Fruit fly (Drosophila melanogaster) whole organism, prepupa: ENCODE results near the gene CG3038.

Experiments used
- Blimp-1 ChIP-seq: fragments of 200-800 bp; sonication (Bioruptor generic); optimal IDR thresholded peaks from 3 replicates; lab custom pipeline; 2017; ENCODE audit warnings: missing biosample characterization, missing genetic modification characterization, mild to moderate bottlenecking, moderate library complexity, missing genetic modification reagents
- CG10631 ChIP-seq: fragments of 200-800 bp; sonication (Bioruptor generic); optimal IDR thresholded peaks from 2 replicates; lab custom pipeline; 2016; ENCODE audit warnings: missing biosample characterization, missing genetic modification characterization
- CG10669 ChIP-seq: fragments of 200-800 bp; sonication (Bioruptor generic); optimal IDR thresholded peaks from 3 replicates; lab custom pipeline; 2018; ENCODE audit warnings: missing biosample characterization, mild to moderate bottlenecking, missing genetic modification characterization, moderate library complexity
- CG11294 ChIP-seq: fragments of 200-800 bp; sonication (Bioruptor generic); IDR thresholded peaks from 2 replicates; pipeline ENCODE4 v1.3.6; 2022; ENCODE audit warnings: missing biosample characterization, missing genetic modification characterization
- CG11762 ChIP-seq: fragments of 200-800 bp; sonication (Bioruptor generic); optimal IDR thresholded peaks from 3 replicates; lab custom pipeline; 2016; ENCODE audit warnings: missing biosample characterization, missing genetic modification characterization; ENCODE audit not compliant: insufficient read depth
- CG11902 ChIP-seq: fragments of 200-800 bp; sonication (Bioruptor generic); optimal IDR thresholded peaks from 3 replicates; lab custom pipeline; 2016; ENCODE audit warnings: missing biosample characterization, missing genetic modification characterization
- CG15336 ChIP-seq: fragments of 200-800 bp; sonication (Bioruptor generic); IDR thresholded peaks from 2 replicates; pipeline ENCODE4 v1.3.6; 2022; ENCODE audit warnings: missing biosample characterization, missing genetic modification characterization
- CG1621 ChIP-seq: fragments of 200-800 bp; sonication (Bioruptor generic); optimal IDR thresholded peaks from 3 replicates; lab custom pipeline; 2018; ENCODE audit warnings: missing biosample characterization, mild to moderate bottlenecking, missing genetic modification characterization
- CG16779 ChIP-seq: fragments of 200-800 bp; sonication (Bioruptor generic); optimal IDR thresholded peaks from 3 replicates; lab custom pipeline; 2017; ENCODE audit warnings: missing biosample characterization, mild to moderate bottlenecking, missing genetic modification characterization
- CG3032 ChIP-seq: fragments of 200-800 bp; optimal IDR thresholded peaks from 2 replicates; lab custom pipeline; 2019; ENCODE audit warnings: missing biosample characterization, mild to moderate bottlenecking, missing genetic modification characterization, moderate library complexity
- CG31627 ChIP-seq: fragments of 200-800 bp; sonication (Bioruptor generic); optimal IDR thresholded peaks from 3 replicates; lab custom pipeline; 2016; ENCODE audit warnings: missing biosample characterization, missing genetic modification characterization
- CG32006 ChIP-seq: fragments of 200-800 bp; sonication (Bioruptor generic); optimal IDR thresholded peaks from 3 replicates; lab custom pipeline; 2017; ENCODE audit warnings: missing biosample characterization, mild to moderate bottlenecking, missing genetic modification characterization
- CG34406 ChIP-seq: fragments of 200-800 bp; sonication (Bioruptor generic); optimal IDR thresholded peaks from 3 replicates; lab custom pipeline; 2016; ENCODE audit warnings: missing biosample characterization, missing genetic modification characterization
- CG3919 ChIP-seq: fragments of 200-800 bp; sonication (Bioruptor generic); optimal IDR thresholded peaks from 3 replicates; lab custom pipeline; 2016; ENCODE audit warnings: missing biosample characterization, missing genetic modification characterization
- CG6163 ChIP-seq: fragments of 200-800 bp; sonication (Bioruptor generic); IDR thresholded peaks from 3 replicates; pipeline ENCODE4 v1.3.6; 2022; ENCODE audit warnings: missing biosample characterization, missing genetic modification characterization
- CG6276 ChIP-seq: fragments of 200-800 bp; sonication (Bioruptor generic); optimal IDR thresholded peaks from 2 replicates; lab custom pipeline; 2017; ENCODE audit warnings: missing biosample characterization, mild to moderate bottlenecking, missing genetic modification characterization
- CG6792 ChIP-seq: fragments of 200-800 bp; sonication (Bioruptor generic); optimal IDR thresholded peaks from 3 replicates; lab custom pipeline; 2016; ENCODE audit warnings: missing biosample characterization, missing genetic modification characterization
- CG6808 ChIP-seq: fragments of 200-800 bp; sonication (Bioruptor generic); optimal IDR thresholded peaks from 3 replicates; lab custom pipeline; 2017; ENCODE audit warnings: missing biosample characterization, missing genetic modification characterization, mild to moderate bottlenecking, moderate library complexity, missing genetic modification reagents
- CG6854 ChIP-seq: fragments of 200-800 bp; sonication (Bioruptor generic); optimal IDR thresholded peaks from 2 replicates; lab custom pipeline; 2017; ENCODE audit warnings: missing biosample characterization, mild to moderate bottlenecking, missing genetic modification characterization
- CG7368 ChIP-seq: fragments of 200-800 bp; sonication (Bioruptor generic); optimal IDR thresholded peaks from 3 replicates; lab custom pipeline; 2016; ENCODE audit warnings: missing biosample characterization, missing genetic modification characterization
- CG8119 ChIP-seq: fragments of 200-800 bp; sonication (Bioruptor generic); IDR thresholded peaks from 3 replicates; pipeline ENCODE4 v1.3.6; 2022; ENCODE audit warnings: missing biosample characterization, missing genetic modification characterization
- CG8319 ChIP-seq: fragments of 200-800 bp; sonication (Bioruptor generic); optimal IDR thresholded peaks from 3 replicates; lab custom pipeline; 2016; ENCODE audit warnings: missing biosample characterization, missing genetic modification characterization
- CG8632 ChIP-seq: fragments of 200-800 bp; sonication (Bioruptor generic); optimal IDR thresholded peaks from 3 replicates; lab custom pipeline; 2016; ENCODE audit warnings: missing biosample characterization, missing genetic modification characterization
- CG9139 ChIP-seq: fragments of 200-800 bp; sonication (Bioruptor generic); optimal IDR thresholded peaks from 3 replicates; lab custom pipeline; 2017; ENCODE audit warnings: missing biosample characterization, mild to moderate bottlenecking, missing genetic modification characterization
- Eip75B ChIP-seq: fragments of 200-800 bp; sonication (Bioruptor generic); optimal IDR thresholded peaks from 3 replicates; lab custom pipeline; 2016; ENCODE audit warnings: missing biosample characterization, missing genetic modification characterization
- Eip78C ChIP-seq: fragments of 200-800 bp; sonication (Bioruptor generic); peaks from one replicate; lab custom pipeline; 2016; ENCODE audit warnings: missing biosample characterization, missing genetic modification characterization
- Eip93F ChIP-seq: fragments of 200-800 bp; sonication (Bioruptor generic); optimal IDR thresholded peaks from 2 replicates; lab custom pipeline; 2016; ENCODE audit warnings: missing biosample characterization, mild to moderate bottlenecking, missing genetic modification characterization
- Ets21C ChIP-seq: fragments of 200-800 bp; sonication (Bioruptor generic); optimal IDR thresholded peaks from 3 replicates; lab custom pipeline; 2016; ENCODE audit warnings: missing biosample characterization, missing genetic modification characterization
- Gug ChIP-seq: fragments of 200-800 bp; sonication (Bioruptor generic); IDR thresholded peaks from 2 replicates; pipeline ENCODE4 v1.3.6; 2022; ENCODE audit warnings: missing biosample characterization, missing genetic modification characterization
- Hr38 ChIP-seq: sonication (Bioruptor generic); optimal IDR thresholded peaks from 2 replicates; lab custom pipeline; 2016; ENCODE audit warnings: missing biosample characterization, missing genetic modification characterization
- Hr39 ChIP-seq: fragments of 200-800 bp; sonication (Bioruptor generic); optimal IDR thresholded peaks from 2 replicates; lab custom pipeline; 2016; ENCODE audit warnings: missing biosample characterization, missing genetic modification characterization
- Hr4 ChIP-seq: fragments of 200-800 bp; sonication (Bioruptor generic); optimal IDR thresholded peaks from 3 replicates; lab custom pipeline; 2016; ENCODE audit warnings: missing biosample characterization, missing genetic modification characterization
- Lpt ChIP-seq: fragments of 200-800 bp; sonication (Bioruptor generic); optimal IDR thresholded peaks from 3 replicates; lab custom pipeline; 2016; ENCODE audit warnings: missing biosample characterization, missing genetic modification characterization
- Met ChIP-seq: fragments of 200-800 bp; sonication (Bioruptor generic); optimal IDR thresholded peaks from 3 replicates; lab custom pipeline; 2016; ENCODE audit warnings: missing biosample characterization, missing genetic modification characterization
- OdsH ChIP-seq: fragments of 200-800 bp; sonication (Bioruptor generic); optimal IDR thresholded peaks from 3 replicates; lab custom pipeline; 2016; ENCODE audit warnings: missing biosample characterization, missing genetic modification characterization
- Smox ChIP-seq: fragments of 200-800 bp; sonication (Bioruptor generic); optimal IDR thresholded peaks from 3 replicates; lab custom pipeline; 2016; ENCODE audit warnings: missing biosample characterization, missing genetic modification characterization
- Sox15 ChIP-seq: fragments of 200-800 bp; sonication (Bioruptor generic); optimal IDR thresholded peaks from 3 replicates; lab custom pipeline; 2016; ENCODE audit warnings: missing biosample characterization, missing genetic modification characterization
- achi ChIP-seq: fragments of 200-800 bp; sonication (Bioruptor generic); optimal IDR thresholded peaks from 3 replicates; lab custom pipeline; 2016; ENCODE audit warnings: missing biosample characterization, missing genetic modification characterization
- dac ChIP-seq: fragments of 200-800 bp; sonication (Bioruptor generic); optimal IDR thresholded peaks from 2 replicates; lab custom pipeline; 2017; ENCODE audit warnings: missing biosample characterization, mild to moderate bottlenecking, missing genetic modification characterization
- dsx ChIP-seq: fragments of 200-800 bp; optimal IDR thresholded peaks from 3 replicates; lab custom pipeline; 2019; ENCODE audit warnings: missing biosample characterization, mild to moderate bottlenecking, missing genetic modification characterization, moderate library complexity; ENCODE audit not compliant: poor library complexity, severe bottlenecking
- eg ChIP-seq: fragments of 200-800 bp; sonication (Bioruptor generic); IDR thresholded peaks from 3 replicates; pipeline ENCODE4 v1.3.6; 2022; ENCODE audit warnings: missing biosample characterization, missing genetic modification characterization
- esn ChIP-seq: fragments of 200-800 bp; sonication (Bioruptor generic); optimal IDR thresholded peaks from 2 replicates; lab custom pipeline; 2016; ENCODE audit warnings: missing biosample characterization, mild to moderate bottlenecking, missing genetic modification characterization, moderate library complexity
- fd59A ChIP-seq: fragments of 200-800 bp; sonication (Bioruptor generic); optimal IDR thresholded peaks from 2 replicates; lab custom pipeline; 2017; ENCODE audit warnings: missing biosample characterization, mild to moderate bottlenecking, missing genetic modification characterization, missing genetic modification reagents
- fd85E ChIP-seq: fragments of 200-800 bp; sonication (Bioruptor generic); optimal IDR thresholded peaks from 3 replicates; lab custom pipeline; 2016; ENCODE audit warnings: missing biosample characterization, missing genetic modification characterization
- fkh ChIP-seq: fragments of 200-800 bp; sonication (Bioruptor generic); optimal IDR thresholded peaks from 3 replicates; lab custom pipeline; 2017; ENCODE audit warnings: missing biosample characterization, mild to moderate bottlenecking, missing genetic modification characterization, moderate library complexity
- net ChIP-seq: fragments of 200-800 bp; sonication (Bioruptor generic); optimal IDR thresholded peaks from 3 replicates; lab custom pipeline; 2016; ENCODE audit warnings: missing biosample characterization, missing genetic modification characterization
- pdm3 ChIP-seq: fragments of 200-800 bp; sonication (Bioruptor generic); optimal IDR thresholded peaks from 3 replicates; lab custom pipeline; 2016; ENCODE audit warnings: missing biosample characterization, missing genetic modification characterization
- salr ChIP-seq, 2 experiments: fragments of 200-800 bp; sonication (Bioruptor generic); optimal IDR thresholded peaks; 3 replicates each; lab custom pipeline; 2016 to 2018; ENCODE audit warnings: missing biosample characterization in 2 of 2, missing genetic modification characterization in 2 of 2, mild to moderate bottlenecking in 1 of 2
- spab ChIP-seq: fragments of 200-800 bp; sonication (Bioruptor generic); optimal IDR thresholded peaks from 2 replicates; lab custom pipeline; 2017; ENCODE audit warnings: missing biosample characterization, mild to moderate bottlenecking, missing genetic modification characterization, missing genetic modification reagents
- ss ChIP-seq, 2 experiments: fragments of 200-800 bp; sonication (Bioruptor generic); optimal IDR thresholded peaks; 2 replicates in 1 of 2; 3 replicates in 1 of 2; lab custom pipeline; 2017 to 2018; ENCODE audit warnings: mild to moderate bottlenecking in 2 of 2, missing biosample characterization in 2 of 2, missing genetic modification characterization in 2 of 2, moderate library complexity in 1 of 2
- svp ChIP-seq: fragments of 200-800 bp; sonication (Bioruptor generic); peaks from one replicate; lab custom pipeline; 2016; ENCODE audit warnings: missing biosample characterization, missing genetic modification characterization
- vri ChIP-seq: fragments of 200-800 bp; sonication (Bioruptor generic); optimal IDR thresholded peaks from 3 replicates; lab custom pipeline; 2016; ENCODE audit warnings: missing biosample characterization, mild to moderate bottlenecking, missing genetic modification characterization

Gene CG3038

DNA sequence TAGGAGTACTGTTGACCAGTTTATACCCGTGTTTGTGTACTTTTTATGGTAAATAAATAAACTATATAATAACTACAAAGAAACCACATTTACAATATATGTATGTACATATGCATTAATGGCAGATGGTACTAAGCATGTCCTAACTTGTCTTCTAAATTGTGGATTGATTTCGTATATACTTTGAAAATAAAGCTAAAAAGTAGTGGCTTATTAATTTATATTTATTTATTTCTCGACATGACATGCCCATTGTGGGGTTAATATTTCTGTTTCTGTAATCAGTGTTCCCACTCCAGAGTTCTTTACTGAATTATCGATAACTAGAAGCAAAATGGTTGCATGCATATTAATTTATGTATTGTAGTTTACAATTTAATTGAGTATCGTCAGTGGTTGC, 9.7 kb upstream of the CG3038 start, which contains the start of gene cin:
Gene cin (plus strand): TSS at position 306 of the 400 bp plus-strand sequence.
- TF ChIP-seq CG3919 (GFP tag; lab: Kevin White, UChicago) (no peak), CG11762 (GFP tag; lab: Kevin White, UChicago) (peak; percentile 12), eg (no peak; the same call in 2 of the 3 replicates), CG6808 (GFP tag; lab: Kevin White, UChicago) (peak; percentile 53), CG32006 (peak; percentile 62), Hr4 (GFP tag; lab: Kevin White, UChicago) (no peak), CG15336 (peak; percentile 73), CG6854 (GFP tag; lab: Kevin White, UChicago) (peak; percentile 3), net (GFP tag; lab: Kevin White, UChicago) (no peak), CG11294 (GFP tag; lab: Robert Waterston, UW) (no peak), Eip93F (GFP tag; lab: Kevin White, UChicago) (peak; percentile 27), Hr39 (GFP tag; lab: Kevin White, UChicago) (no peak), CG7368 (GFP tag; lab: Kevin White, UChicago) (peak; percentile 7), esn (peak; percentile 79), CG11902 (peak; percentile 18), fkh (no peak), dac (GFP tag; lab: Kevin White, UChicago) (no peak), Lpt (peak; percentile 44), Gug (GFP tag; lab: Robert Waterston, UW) (peak; percentile 50; the same call in 1 of the 2 replicates), Met (GFP tag; lab: Kevin White, UChicago) (peak; percentile 73), OdsH (peak; percentile 74), Sox15 (GFP tag; lab: Kevin White, UChicago) (peak; percentile 40), Smox (GFP tag; lab: Kevin White, UChicago) (peak; percentile 83), CG8319 (GFP tag; lab: Kevin White, UChicago) (peak; percentile 42), pdm3 (GFP tag; lab: Kevin White, UChicago) (peak; percentile 72), ss (GFP tag; optimal IDR thresholded peaks at IDR 0.05; lab: Kevin White, UChicago) (peak in 1 of 2 experiments; percentile 69), CG6276 (no peak), Eip75B (GFP tag; lab: Kevin White, UChicago) (peak; percentile 52), achi (GFP tag; lab: Kevin White, UChicago) (peak; percentile 74), CG8632 (GFP tag; lab: Kevin White, UChicago) (peak; percentile 59), fd85E (GFP tag; lab: Kevin White, UChicago) (peak; percentile 10), CG6792 (GFP tag; lab: Kevin White, UChicago) (peak; percentile 50), CG9139 (GFP tag; lab: Kevin White, UChicago) (peak; percentile 34), CG10631 (peak; percentile 72), salr (GFP tag; optimal IDR thresholded peaks at IDR 0.05; lab: Kevin White, UChicago) (peak in 1 of 2 experiments; percentile 10), CG3032 (tag; lab: Kevin White, UChicago) (peak; percentile 72), Ets21C (GFP tag; lab: Kevin White, UChicago) (peak; percentile 33), Blimp-1 (GFP tag; lab: Kevin White, UChicago) (no peak), vri (GFP tag; lab: Kevin White, UChicago) (peak; percentile 35), CG10669 (GFP tag; lab: Kevin White, UChicago) (peak; percentile 63), CG16779 (tag; lab: Kevin White, UChicago) (no peak), dsx (GFP tag; lab: Kevin White, UChicago) (peak; percentile 67), spab (GFP tag; lab: Kevin White, UChicago) (no peak), CG8119 (GFP tag; lab: Robert Waterston, UW) (peak; percentile 57; the same call in 2 of the 3 replicates), Eip78C (GFP tag; lab: Kevin White, UChicago) (peak; percentile 91), svp (GFP tag; lab: Kevin White, UChicago) (no peak), CG31627 (GFP tag; lab: Kevin White, UChicago) (peak; percentile 57), Hr38 (GFP tag; lab: Kevin White, UChicago) (no peak), CG6163 (GFP tag; lab: Robert Waterston, UW) (no peak), CG34406 (GFP tag; lab: Kevin White, UChicago) (peak; percentile 71), CG1621 (peak; percentile 43), fd59A (GFP tag; lab: Kevin White, UChicago) (no peak)
